Worm (Caenorhabditis elegans) whole organism, L4 larva: ENCODE results near the gene C34F11.5.

Experiments used
- aha-1 ChIP-seq: fragments of 150-350 bp; peaks from one replicate; lab custom pipeline; 2014; ENCODE audit warnings: missing biosample characterization, missing genetic modification characterization
- cey-2 ChIP-seq: sonication (generic microtip); optimal IDR thresholded peaks from 3 replicates; lab custom pipeline; 2017; ENCODE audit warnings: missing genetic modification characterization, mild to moderate bottlenecking, missing compliant biosample characterization, antibody characterized with exemption, borderline replicate concordance; ENCODE audit not compliant: insufficient read depth
- daf-19 ChIP-seq: fragments of 200-800 bp; sonication (Bioruptor generic); conservative IDR thresholded peaks from 2 replicates; pipeline ENCODE4 v1.3.6; 2022; ENCODE audit warnings: missing genetic modification characterization, missing compliant biosample characterization
- hlh-11 ChIP-seq: fragments of 200-800 bp; sonication (Bioruptor generic); optimal IDR thresholded peaks from 2 replicates; lab custom pipeline; 2018; ENCODE audit warnings: mild to moderate bottlenecking, missing genetic modification characterization, missing compliant biosample characterization
- nhr-42 ChIP-seq: fragments of 200-800 bp; sonication (Bioruptor generic); IDR thresholded peaks from 2 replicates; pipeline ENCODE4 v1.3.6; 2022; ENCODE audit warnings: missing genetic modification characterization, missing compliant biosample characterization

DNA sequence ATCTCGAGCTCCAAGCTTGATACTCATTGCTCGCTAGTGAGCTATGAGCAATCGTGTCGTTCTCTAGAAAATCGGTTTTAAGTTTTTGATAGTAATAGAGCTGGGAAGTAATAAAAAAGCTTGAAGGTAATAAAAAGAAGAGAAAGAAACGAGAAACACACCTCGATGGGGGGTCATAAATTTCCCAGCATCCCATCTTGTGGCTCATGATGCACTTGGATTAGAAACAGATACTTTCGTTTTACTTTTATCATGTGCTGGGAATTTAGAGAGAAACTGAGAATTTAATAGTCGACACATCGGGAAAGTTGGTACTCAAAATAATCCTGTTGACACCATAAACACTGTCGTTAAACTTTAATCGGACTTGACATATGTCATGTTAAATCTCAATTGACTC is 25.0 kb downstream of the C34F11.5 start:
- TF ChIP-seq daf-19 (GFP tag; lab: Robert Waterston, UW) (no peak), aha-1 (tag; lab: Kevin White, UChicago) (no peak), cey-2 (tag; lab: Kevin White, UChicago) (no peak), hlh-11 (tag; lab: Kevin White, UChicago) (no peak), nhr-42 (GFP tag; lab: Robert Waterston, UW) (no peak)
